Fruit fly (Drosophila melanogaster): Measurements from ENCODE around the gene Ucp4B.

DNA sequence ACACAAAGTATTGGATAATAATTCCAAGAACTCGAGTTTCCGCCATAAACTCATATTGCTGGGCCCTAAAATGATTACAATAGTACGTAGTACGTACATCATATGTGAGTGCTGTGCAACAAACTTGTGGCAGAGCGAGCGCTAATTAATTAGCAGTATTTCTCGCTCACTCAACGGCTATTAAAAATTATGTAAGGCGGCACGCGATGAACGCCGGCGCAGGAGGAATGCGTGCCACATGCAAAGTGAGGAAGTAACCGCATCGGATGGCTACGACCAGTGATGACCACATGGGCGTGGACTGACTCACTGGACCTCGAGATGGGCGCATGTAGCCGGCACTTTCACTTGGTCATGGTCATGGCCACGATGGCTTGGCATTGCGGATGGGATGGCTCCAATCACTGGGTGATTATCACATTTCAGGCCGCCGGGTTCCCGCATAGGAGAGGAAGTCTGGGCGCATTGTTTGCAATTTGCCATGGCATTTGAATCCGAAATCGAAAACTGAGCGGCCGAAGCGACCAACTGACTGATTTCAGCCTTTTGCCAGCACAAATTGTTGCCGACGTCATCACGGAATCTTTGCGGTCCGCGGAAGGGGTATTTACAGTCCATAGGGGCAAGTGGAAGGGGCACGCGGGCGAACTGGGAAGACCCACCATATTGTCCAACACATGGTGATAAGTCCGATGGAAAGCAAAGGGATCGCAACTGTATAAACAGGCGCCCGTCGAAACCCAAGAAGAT lies 8.3 kb upstream of the Ucp4B start:
- no peak for TF ChIP-seq Sin3A (optimal IDR thresholded peaks at IDR 0.05)
- no peak for TF ChIP-seq ttk (optimal IDR thresholded peaks at IDR 0.05)
